Worm (Caenorhabditis elegans): ENCODE measurements around the gene F26D2.10.

ce11 chrV:16471995-16472563, 42.7 kb upstream of the F26D2.10 start, which contains the start of gene srw-35:
- no peak for TF ChIP-seq flt-1 (GFP tag; IDR thresholded peaks at IDR 0.05)
- TF ChIP-seq tab-1 (GFP tag; IDR thresholded peaks at IDR 0.05): no peak
- no peak for TF ChIP-seq ref-1 (GFP tag; conservative IDR thresholded peaks at IDR 0.05)
- TF ChIP-seq ztf-23 (GFP tag; IDR thresholded peaks at IDR 0.05): no peak
- no peak for TF ChIP-seq klf-2 (GFP tag; conservative IDR thresholded peaks at IDR 0.05)
- no peak for TF ChIP-seq cog-1 (tag; optimal IDR thresholded peaks at IDR 0.05)
- TF ChIP-seq T22C8.4 (GFP tag; IDR thresholded peaks at IDR 0.05): no peak
